Fruit fly (Drosophila melanogaster): ENCODE data around the gene CG14151.

DNA sequence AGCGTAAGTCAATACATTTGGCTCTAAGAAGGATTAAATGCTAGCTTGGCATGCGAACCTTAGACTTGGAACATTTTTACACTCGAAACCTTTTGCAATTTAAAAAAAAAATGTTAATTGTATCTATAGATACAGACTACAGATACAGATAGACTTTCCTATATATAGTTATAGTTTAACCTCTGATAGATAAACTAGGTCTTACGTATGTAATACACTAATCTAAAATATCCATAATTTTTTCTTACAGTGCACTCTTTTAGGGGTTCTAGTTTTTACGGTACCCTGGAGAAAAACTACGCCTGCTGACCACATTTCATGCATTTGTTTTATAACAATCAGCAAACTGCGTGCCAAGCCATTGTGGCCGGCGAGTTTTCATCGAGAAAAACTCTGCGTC lies 18.9 kb upstream of the CG14151 start:
- TF ChIP-seq rgr (GFP tag; optimal IDR thresholded peaks at IDR 0.05): no peak
- no peak for TF ChIP-seq h (GFP tag; optimal IDR thresholded peaks at IDR 0.05)

All from whole organism, wandering third instar larva.